Fruit fly (Drosophila melanogaster): Measurements from ENCODE around the gene Remo.
A peak's percentile ranks its signal among the peaks of the same experiment; 100 is the strongest.

The Remo gene

DNA sequence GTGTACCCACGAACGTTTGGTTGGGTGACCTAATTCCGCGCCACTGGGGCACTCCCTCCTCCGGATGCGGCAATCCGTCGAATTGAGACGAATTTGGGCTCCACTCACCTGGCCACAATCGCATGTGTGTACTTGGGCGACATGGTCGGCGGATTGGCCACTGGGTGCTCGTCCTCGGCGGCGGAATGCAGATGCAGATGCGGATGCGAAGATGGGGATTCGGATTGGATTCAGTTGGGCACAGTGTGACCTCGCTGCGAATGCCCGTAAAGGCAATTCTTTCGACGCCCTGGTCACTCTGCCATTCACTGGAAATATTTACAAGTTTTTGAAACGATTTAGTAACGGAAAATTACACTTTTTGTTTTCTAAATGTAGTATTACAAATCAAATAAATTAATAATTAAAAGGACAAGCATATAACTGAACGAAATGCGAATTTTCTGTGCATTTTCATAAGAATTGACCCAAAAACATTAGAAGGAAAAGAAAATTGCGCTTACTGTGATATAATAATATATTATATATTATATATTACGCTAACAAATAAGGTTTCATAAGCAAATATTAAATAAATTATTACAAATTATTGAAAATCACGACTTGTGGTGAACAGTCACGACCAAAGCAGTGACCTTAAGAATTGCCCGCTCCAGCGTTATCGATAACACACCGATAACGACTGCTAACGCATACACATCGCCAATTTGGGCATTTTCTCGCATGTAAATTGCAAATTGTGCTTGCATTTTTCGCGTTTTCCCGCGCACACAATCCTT lies 8.7 kb downstream of the Remo start, which contains the start of gene CG1622 (continued):
- peak; percentile 65 for TF ChIP-seq CG17361 (GFP tag; IDR thresholded peaks at IDR 0.05)
- TF ChIP-seq CG10366 (GFP tag; IDR thresholded peaks at IDR 0.05), result no peak
- TF ChIP-seq rib (GFP tag; IDR thresholded peaks at IDR 0.05), result 0 out of 2 replicates have a peak, but pooled peaks have one; percentile 11
- no peak for TF ChIP-seq maf-S (GFP tag; optimal IDR thresholded peaks at IDR 0.05)
- peak; percentile 39 for TF ChIP-seq CG7556 (GFP tag; optimal IDR thresholded peaks at IDR 0.05)
- no peak for TF ChIP-seq jing (GFP tag; optimal IDR thresholded peaks at IDR 0.05)
- peak; percentile 97 for TF ChIP-seq CG3995 (GFP tag; optimal IDR thresholded peaks at IDR 0.05)
- TF ChIP-seq CG18262 (tag; optimal IDR thresholded peaks at IDR 0.05), result peak; percentile 40
- TF ChIP-seq dysf (GFP tag; IDR thresholded peaks at IDR 0.05), result peak; percentile 42; the same call in 2 of the 3 replicates
- peak; percentile 50; the same call in 1 of the 2 replicates for TF ChIP-seq amos (GFP tag; IDR thresholded peaks at IDR 0.05; ENCODE audit: partially characterized antibody)
- peak; percentile 51 for TF ChIP-seq Sry-β (GFP tag; optimal IDR thresholded peaks at IDR 0.05)
- peak; percentile 60; the same call in 2 of the 4 replicates for TF ChIP-seq Gug (GFP tag; IDR thresholded peaks at IDR 0.05)
- TF ChIP-seq ab (GFP tag; optimal IDR thresholded peaks at IDR 0.05), result no peak
- peak; percentile 25 for TF ChIP-seq CG2120 (GFP tag; optimal IDR thresholded peaks at IDR 0.05)
- peak; percentile 50 for TF ChIP-seq CG30020 (tag; optimal IDR thresholded peaks at IDR 0.05)
- peak; percentile 31 for TF ChIP-seq CG30403 (GFP tag; optimal IDR thresholded peaks at IDR 0.05)
- peak; percentile 1 for TF ChIP-seq CG3281 (GFP tag; optimal IDR thresholded peaks at IDR 0.05)
- TF ChIP-seq CG2712 (tag; optimal IDR thresholded peaks at IDR 0.05), result peak; percentile 48
- no peak for TF ChIP-seq Ets97D (GFP tag; optimal IDR thresholded peaks at IDR 0.05)
- 0 out of 3 replicates have a peak, but pooled peaks have one; percentile 22 for TF ChIP-seq CG14860 (GFP tag; IDR thresholded peaks at IDR 0.05; ENCODE audit: partially characterized antibody)
- TF ChIP-seq Ssrp (tag; optimal IDR thresholded peaks at IDR 0.05), result peak; percentile 17
- no peak for TF ChIP-seq CG5953 (GFP tag; IDR thresholded peaks at IDR 0.05)
- no peak; the same call in 1 of the 2 replicates for TF ChIP-seq CG11247 (GFP tag; IDR thresholded peaks at IDR 0.05)
- TF ChIP-seq Dp (GFP tag; optimal IDR thresholded peaks at IDR 0.05), result peak; percentile 23
- TF ChIP-seq CG14441 (GFP tag; IDR thresholded peaks at IDR 0.05), result no peak
- TF ChIP-seq disco-r (GFP tag; optimal IDR thresholded peaks at IDR 0.05), result no peak
- peak; percentile 15 for TF ChIP-seq CG8388 (GFP tag; optimal IDR thresholded peaks at IDR 0.05)
- TF ChIP-seq CG4820 (GFP tag; optimal IDR thresholded peaks at IDR 0.05), result no peak
- peak; percentile 4 for TF ChIP-seq Xbp1 (GFP tag; optimal IDR thresholded peaks at IDR 0.05)
- peak; percentile 48 for TF ChIP-seq Elba2 (GFP tag; optimal IDR thresholded peaks at IDR 0.05)
- TF ChIP-seq Fer1 (GFP tag; optimal IDR thresholded peaks at IDR 0.05), result peak; percentile 30
- TF ChIP-seq Antp (GFP tag; optimal IDR thresholded peaks at IDR 0.05), result no peak
- TF ChIP-seq NfI (GFP tag; optimal IDR thresholded peaks at IDR 0.05), result no peak
- TF ChIP-seq CG34376 (GFP tag; optimal IDR thresholded peaks at IDR 0.05), result no peak
- no peak for TF ChIP-seq cato (GFP tag; optimal IDR thresholded peaks at IDR 0.05; ENCODE audit: borderline replicate concordance)
- no peak for TF ChIP-seq D19B (GFP tag; optimal IDR thresholded peaks at IDR 0.05)
- TF ChIP-seq Hr3 (GFP tag; optimal IDR thresholded peaks at IDR 0.05), result peak; percentile 38
- TF ChIP-seq exex (tag; optimal IDR thresholded peaks at IDR 0.05), result no peak
- TF ChIP-seq zen2 (GFP tag; IDR thresholded peaks at IDR 0.05; ENCODE audit: partially characterized antibody), result no peak
- TF ChIP-seq CG7372 (GFP tag; IDR thresholded peaks at IDR 0.05), result 0 out of 2 replicates have a peak, but pooled peaks have one; percentile 24
- TF ChIP-seq btn (GFP tag; optimal IDR thresholded peaks at IDR 0.05), result no peak
- TF ChIP-seq unc-4 (GFP tag; IDR thresholded peaks at IDR 0.05; ENCODE audit: partially characterized antibody), result peak; percentile 33
- TF ChIP-seq bigmax (GFP tag; optimal IDR thresholded peaks at IDR 0.05), result no peak
- TF ChIP-seq ind (GFP tag; optimal IDR thresholded peaks at IDR 0.05), result peak; percentile 45
- TF ChIP-seq Meics (GFP tag; optimal IDR thresholded peaks at IDR 0.05), result peak; percentile 17
- TF ChIP-seq CG13775 (GFP tag; optimal IDR thresholded peaks at IDR 0.05), result peak; percentile 45
- no peak for TF ChIP-seq pb (GFP tag; optimal IDR thresholded peaks at IDR 0.05)
- no peak for TF ChIP-seq hkb (optimal IDR thresholded peaks at IDR 0.05)
- TF ChIP-seq hkb (GFP tag; IDR thresholded peaks at IDR 0.05), result peak; percentile 13; the same call in 1 of the 2 replicates
